In genomic region chrX:9446177-9446694, ce11 we compare ENCODE assay signal across 2 worm cellular contexts.
TF ChIP-seq lines count a peak whose summit lies in the region.

TSS of gene ZK899.1 (plus strand) at chrX:9446644.

TF ChIP-seq in whole organism, L1 larva, 84 proteins besides CTCF, POLR2A, EP300 and RAD21 (continued from another document):
- TF ChIP-seq fos-1 (tag; optimal IDR thresholded peaks at IDR 0.05; lab: Kevin White, UChicago) = peak; percentile 8

TF ChIP-seq in whole organism, L4 larva, 104 proteins besides CTCF, POLR2A, EP300 and RAD21 (continued from another document):
- peak; percentile 10 for TF ChIP-seq hlh-30 (tag; optimal IDR thresholded peaks at IDR 0.05; lab: Kevin White, UChicago; ENCODE audit: insufficient read depth)
- TF ChIP-seq dve-1 (tag; optimal IDR thresholded peaks at IDR 0.05; lab: Kevin White, UChicago; ENCODE audit: insufficient read depth) = peak; percentile 63
- TF ChIP-seq unc-62 (GFP tag; optimal IDR thresholded peaks at IDR 0.05 in 1 of 2; lab: Kevin White, UChicago) = peak in 1 of 2 experiments; percentile 86
- TF ChIP-seq unc-62 (tag; optimal IDR thresholded peaks at IDR 0.05; lab: Kevin White, UChicago) = no peak
- no peak for TF ChIP-seq F49E8.2 (tag; optimal IDR thresholded peaks at IDR 0.05; lab: Kevin White, UChicago; ENCODE audit: borderline replicate concordance)
- TF ChIP-seq duxl-1 (tag; optimal IDR thresholded peaks at IDR 0.05; lab: Kevin White, UChicago; ENCODE audit: poor library complexity) = no peak
- TF ChIP-seq nhr-48 (tag; optimal IDR thresholded peaks at IDR 0.05; lab: Kevin White, UChicago) = peak; percentile 20
- TF ChIP-seq mxl-3 (GFP tag; optimal IDR thresholded peaks at IDR 0.05; lab: Kevin White, UChicago) = peak; percentile 29
- no peak for TF ChIP-seq F37D6.2 (tag; optimal IDR thresholded peaks at IDR 0.05; lab: Kevin White, UChicago)
- peak; percentile 84 for TF ChIP-seq hlh-11 (tag; optimal IDR thresholded peaks at IDR 0.05; lab: Kevin White, UChicago)
- no peak for TF ChIP-seq aly-2 (tag; optimal IDR thresholded peaks at IDR 0.05; lab: Kevin White, UChicago)
- TF ChIP-seq vab-7 (GFP tag; IDR thresholded peaks at IDR 0.05; lab: Robert Waterston, UW) = no peak
- TF ChIP-seq ceh-82 (tag; optimal IDR thresholded peaks at IDR 0.05; lab: Kevin White, UChicago) = no peak
- no peak for TF ChIP-seq Y75B8A.6 (GFP tag; IDR thresholded peaks at IDR 0.05; lab: Robert Waterston, UW)
- no peak for TF ChIP-seq F10B5.3 (tag; optimal IDR thresholded peaks at IDR 0.05; lab: Kevin White, UChicago)
- TF ChIP-seq unc-39 (tag; optimal IDR thresholded peaks at IDR 0.05; lab: Kevin White, UChicago) = no peak
- TF ChIP-seq pqm-1 (tag; optimal IDR thresholded peaks at IDR 0.05; lab: Kevin White, UChicago) = peak; percentile 81
